Worm (Caenorhabditis elegans) whole organism, young adult: ENCODE data around the gene srd-69.
A peak's percentile ranks its signal among the peaks of the same experiment; 100 is the strongest.

Experiments
- lin-35 ChIP-seq, 3 experiments: fragments of 150-350 bp in 2 of 3; sonication (generic microtip) in 1 of 3; optimal IDR thresholded peaks; 2 replicates each; lab custom pipeline; 2014 to 2018; ENCODE audit warnings: missing biosample characterization in 3 of 3, missing genetic modification characterization in 3 of 3, missing genetic modification reagents in 3 of 3
- lsy-27 ChIP-seq: sonication (generic microtip); optimal IDR thresholded peaks from 2 replicates; lab custom pipeline; 2017; ENCODE audit warnings: missing genetic modification characterization, mild to moderate bottlenecking, missing compliant biosample characterization, antibody characterized with exemption, missing genotype, borderline replicate concordance; ENCODE audit not compliant: insufficient read depth
- pha-4 ChIP-seq: fragments of 150-350 bp; sonication (generic microtip); optimal IDR thresholded peaks from 2 replicates; lab custom pipeline; 2014; ENCODE audit warnings: missing biosample characterization, missing genetic modification reagents, missing genetic modification characterization

DNA sequence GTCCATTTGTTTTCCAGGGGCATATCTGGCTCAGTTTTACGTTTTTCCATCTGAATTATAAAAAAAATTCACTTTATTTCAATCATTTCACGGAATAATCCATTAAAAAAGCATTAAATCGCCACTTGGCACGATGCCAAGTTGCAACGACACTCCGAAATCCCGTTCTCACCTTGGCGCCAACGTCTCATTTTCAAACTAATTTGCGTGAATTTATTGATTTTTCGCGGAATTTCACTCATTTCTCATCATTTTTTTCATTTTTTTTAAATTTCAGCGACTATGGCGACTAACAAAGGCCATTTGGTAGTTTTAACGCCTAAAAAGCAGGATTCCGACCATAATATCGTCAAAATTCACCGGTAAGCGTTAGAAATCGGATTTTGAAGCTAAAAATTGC lies 13.2 kb downstream of the srd-69 start, which contains the start of gene H14E04.2:
- TF ChIP-seq lsy-27 (tag; lab: Kevin White, UChicago) (no peak), pha-4 (tag; lab: Kevin White, UChicago) (no peak), lin-35 (GFP tag; optimal IDR thresholded peaks at IDR 0.05; lab: Kevin White, UChicago) (peak in 2 of 3 experiments; percentile 49 to 92)
